Worm (Caenorhabditis elegans): Measurements from ENCODE around the gene F53B7.4.

Gene F53B7.4

DNA sequence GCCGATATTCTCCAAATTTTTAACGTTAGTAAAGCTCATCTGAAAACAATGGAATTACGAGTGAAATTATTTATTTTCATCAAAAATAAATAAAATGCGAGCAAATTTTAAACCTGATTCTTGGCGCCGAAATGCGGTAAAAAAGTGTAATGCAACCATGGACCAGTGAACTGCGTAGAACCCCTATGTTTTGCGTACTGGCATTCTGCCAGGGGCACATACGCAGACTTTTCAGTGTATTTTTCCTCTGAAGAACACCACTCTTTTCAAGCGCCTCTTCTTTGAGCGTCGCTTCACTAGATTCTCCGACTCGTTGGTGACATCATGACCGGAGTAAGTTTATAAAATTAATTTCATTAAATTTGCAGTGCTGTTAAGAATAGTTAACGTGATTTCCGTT, 36.8 kb downstream of the F53B7.4 start, which contains the start of the genes ctf-4 and eef-1G (continued):
- peak; percentile 99 for TF ChIP-seq unc-130 (tag; optimal IDR thresholded peaks at IDR 0.05)
- TF ChIP-seq mdl-1 (tag; optimal IDR thresholded peaks at IDR 0.05): peak in 1 of 2 experiments; percentile 93
- TF ChIP-seq swsn-7 (tag; optimal IDR thresholded peaks at IDR 0.05): peak; percentile 95
- TF ChIP-seq alr-1 (tag; optimal IDR thresholded peaks at IDR 0.05; ENCODE audit: borderline replicate concordance): no peak
- peak; percentile 92 for TF ChIP-seq lin-15B (tag; optimal IDR thresholded peaks at IDR 0.05)
- TF ChIP-seq fkh-10 (GFP tag; optimal IDR thresholded peaks at IDR 0.05): peak; percentile 80
- TF ChIP-seq nhr-85 (tag): peak; percentile 98
- TF ChIP-seq nhr-76 (tag; optimal IDR thresholded peaks at IDR 0.05): peak; percentile 15
- TF ChIP-seq jun-1 (tag; optimal IDR thresholded peaks at IDR 0.05): peak; percentile 91
- peak; percentile 69 for TF ChIP-seq nhr-11 (tag; optimal IDR thresholded peaks at IDR 0.05)

DNA sequence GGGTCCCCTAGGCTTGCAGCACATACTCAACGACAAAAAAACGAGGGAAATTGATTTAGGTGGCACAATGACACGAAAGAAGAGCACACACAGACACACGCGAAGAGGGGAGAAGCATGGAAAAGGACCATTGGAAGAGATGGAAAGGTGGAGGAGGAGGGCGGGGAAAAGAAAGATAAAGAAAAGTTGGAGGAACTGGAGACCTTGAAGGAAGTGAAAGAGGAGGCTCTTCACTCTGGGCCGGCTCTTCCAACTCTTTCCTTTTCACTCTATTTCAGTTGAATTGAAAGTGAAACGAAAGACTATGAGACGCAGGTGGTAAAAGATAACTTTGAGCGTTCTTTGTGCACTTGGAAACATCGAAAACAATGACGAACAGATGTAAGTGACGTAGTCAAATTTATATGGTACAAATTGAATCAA, 40.9 kb downstream of the F53B7.4 start:
- TF ChIP-seq efl-1 (optimal IDR thresholded peaks at IDR 0.05): peak; percentile 26 to 49
- peak; percentile 22 to 94 for TF ChIP-seq efl-1 (GFP tag; optimal IDR thresholded peaks at IDR 0.05 in 1 of 2)
- peak; percentile 42 for TF ChIP-seq rnt-1 (tag; optimal IDR thresholded peaks at IDR 0.05)
- no peak for TF ChIP-seq alr-1 (tag; optimal IDR thresholded peaks at IDR 0.05; ENCODE audit: borderline replicate concordance)
- peak; percentile 5 for TF ChIP-seq sup-37 (GFP tag; optimal IDR thresholded peaks at IDR 0.05)
- no peak for TF ChIP-seq pax-3 (tag; optimal IDR thresholded peaks at IDR 0.05)
- TF ChIP-seq lin-15B (tag; optimal IDR thresholded peaks at IDR 0.05): no peak
- peak; percentile 6 for TF ChIP-seq snpc-4 (tag; optimal IDR thresholded peaks at IDR 0.05)
- TF ChIP-seq lir-3 (tag; optimal IDR thresholded peaks at IDR 0.05; ENCODE audit: poor library complexity): peak; percentile 59
- TF ChIP-seq nhr-77 (tag; optimal IDR thresholded peaks at IDR 0.05): peak; percentile 48
- no peak for TF ChIP-seq C34B4.2 (tag; optimal IDR thresholded peaks at IDR 0.05)
- peak; percentile 72 for TF ChIP-seq irx-1 (tag; optimal IDR thresholded peaks at IDR 0.05)
- no peak for TF ChIP-seq elt-2 (tag; optimal IDR thresholded peaks at IDR 0.05)
- no peak for TF ChIP-seq sox-4 (tag; optimal IDR thresholded peaks at IDR 0.05)
- no peak for TF ChIP-seq aly-2 (tag; optimal IDR thresholded peaks at IDR 0.05)
- TF ChIP-seq nhr-84 (tag; optimal IDR thresholded peaks at IDR 0.05): no peak
- peak; percentile 73 for TF ChIP-seq nhr-47 (tag; optimal IDR thresholded peaks at IDR 0.05)
- no peak for TF ChIP-seq tlp-1 (tag; optimal IDR thresholded peaks at IDR 0.05)
- no peak for TF ChIP-seq vab-15 (tag; optimal IDR thresholded peaks at IDR 0.05)
- TF ChIP-seq unc-98 (GFP tag; IDR thresholded peaks at IDR 0.05): no peak
- peak; percentile 5 for TF ChIP-seq pag-3 (tag; optimal IDR thresholded peaks at IDR 0.05; ENCODE audit: borderline replicate concordance, insufficient read depth)
- no peak for TF ChIP-seq efl-3 (GFP tag; optimal IDR thresholded peaks at IDR 0.05)
- peak; percentile 69 for TF ChIP-seq nhr-20 (tag; optimal IDR thresholded peaks at IDR 0.05)
- peak in 2 of 3 experiments; percentile 23 to 42 for TF ChIP-seq dpl-1 (GFP tag; optimal IDR thresholded peaks at IDR 0.05)
- no peak for TF ChIP-seq unc-62 (GFP tag; optimal IDR thresholded peaks at IDR 0.05)
- peak in 1 of 2 experiments; percentile 44 for TF ChIP-seq egl-27 (tag; optimal IDR thresholded peaks at IDR 0.05)
- peak; percentile 92 for TF ChIP-seq nhr-71 (tag; optimal IDR thresholded peaks at IDR 0.05)
- TF ChIP-seq snu-23 (GFP tag; optimal IDR thresholded peaks at IDR 0.05): peak; percentile 85
- TF ChIP-seq zag-1 (tag; optimal IDR thresholded peaks at IDR 0.05): no peak
- TF ChIP-seq ceh-88 (GFP tag; IDR thresholded peaks at IDR 0.05): no peak
- TF ChIP-seq isw-1 (GFP tag; IDR thresholded peaks at IDR 0.05): peak; percentile 44
- peak; percentile 69 for TF ChIP-seq fkh-8 (tag; optimal IDR thresholded peaks at IDR 0.05)
- TF ChIP-seq C04F5.9 (tag; optimal IDR thresholded peaks at IDR 0.05): no peak
- TF ChIP-seq mef-2 (tag; optimal IDR thresholded peaks at IDR 0.05): no peak
- peak; percentile 81 for TF ChIP-seq tbx-2 (tag; optimal IDR thresholded peaks at IDR 0.05)
- TF ChIP-seq hlh-4 (tag; optimal IDR thresholded peaks at IDR 0.05): no peak
- TF ChIP-seq nhr-28 (tag; optimal IDR thresholded peaks at IDR 0.05): no peak
- TF ChIP-seq egl-13 (tag; optimal IDR thresholded peaks at IDR 0.05): peak; percentile 44
- TF ChIP-seq lin-35 (GFP tag; optimal IDR thresholded peaks at IDR 0.05): peak; percentile 62 to 64
- no peak for TF ChIP-seq ets-5 (GFP tag; IDR thresholded peaks at IDR 0.05)
- TF ChIP-seq unc-86 (tag; optimal IDR thresholded peaks at IDR 0.05): peak; percentile 78
- peak; percentile 37 for TF ChIP-seq skn-1 (tag; optimal IDR thresholded peaks at IDR 0.05)
- TF ChIP-seq fkh-4 (tag; optimal IDR thresholded peaks at IDR 0.05; ENCODE audit: borderline replicate concordance): peak; percentile 68

Measured in whole organism, L1 larva.